Worm (Caenorhabditis elegans) whole organism, late embryonic: ENCODE data around the gene F26A1.8.

Source experiments
- K02D7.2 ChIP-seq: sonication (generic microtip); optimal IDR thresholded peaks from 2 replicates; lab custom pipeline; 2017; ENCODE audit warnings: mild to moderate bottlenecking, missing genetic modification characterization, missing compliant biosample characterization
- ama-1 ChIP-seq: fragments of 150-350 bp; optimal IDR thresholded peaks from 2 replicates; lab custom pipeline; 2014
- ceh-19 ChIP-seq: fragments of 200-800 bp; sonication (Bioruptor generic); optimal IDR thresholded peaks from 2 replicates; lab custom pipeline; 2018; ENCODE audit warnings: mild to moderate bottlenecking, missing genetic modification characterization, missing compliant biosample characterization
- ceh-22 ChIP-seq: sonication (generic microtip); optimal IDR thresholded peaks from 2 replicates; lab custom pipeline; 2017; ENCODE audit warnings: missing biosample characterization, missing genetic modification characterization
- dmd-4 ChIP-seq: sonication (generic microtip); optimal IDR thresholded peaks from 2 replicates; lab custom pipeline; 2016; ENCODE audit warnings: borderline replicate concordance, missing genetic modification characterization, missing compliant biosample characterization
- eyg-1 ChIP-seq: sonication (generic microtip); optimal IDR thresholded peaks from 2 replicates; lab custom pipeline; 2016; ENCODE audit warnings: missing genotype, missing genetic modification characterization, missing compliant biosample characterization
- fax-1 ChIP-seq: sonication (generic microtip); optimal IDR thresholded peaks from 2 replicates; lab custom pipeline; 2016; ENCODE audit warnings: missing genotype, missing genetic modification characterization, missing compliant biosample characterization
- gmeb-2 ChIP-seq: sonication (generic microtip); optimal IDR thresholded peaks from 2 replicates; lab custom pipeline; 2016; ENCODE audit warnings: missing genetic modification characterization, inconsistent platforms, missing compliant biosample characterization
- hlh-30 ChIP-seq: sonication (generic microtip); optimal IDR thresholded peaks from 2 replicates; lab custom pipeline; 2017; ENCODE audit warnings: antibody characterized with exemption, missing genetic modification characterization, missing compliant biosample characterization; ENCODE audit not compliant: insufficient read depth
- nhr-11 ChIP-seq: fragments of 150-350 bp; optimal IDR thresholded peaks from 2 replicates; lab custom pipeline; 2014; ENCODE audit warnings: missing biosample characterization, missing genetic modification characterization
- sdc-2 ChIP-seq: sonication (generic microtip); optimal IDR thresholded peaks from 2 replicates; lab custom pipeline; 2016; ENCODE audit warnings: missing genotype, missing genetic modification characterization, missing compliant biosample characterization
- ttx-3 ChIP-seq: sonication (generic microtip); optimal IDR thresholded peaks from 2 replicates; lab custom pipeline; 2016; ENCODE audit warnings: missing genetic modification reagents, missing genetic modification characterization, missing compliant biosample characterization
- unc-3 ChIP-seq, 2 experiments: fragments of 200-800 bp in 1 of 2; sonication (Bioruptor generic) in 1 of 2; sonication (generic microtip) in 1 of 2; conservative IDR thresholded peaks in 1 of 2; optimal IDR thresholded peaks in 1 of 2; 2 replicates each; pipeline versions ENCODE4 v1.3.6 to Lab custom; 2016 to 2022; ENCODE audit warnings: missing compliant biosample characterization in 2 of 2, missing genetic modification characterization in 2 of 2, missing genetic modification reagents in 1 of 2
- unc-42 ChIP-seq: sonication (generic microtip); optimal IDR thresholded peaks from 2 replicates; lab custom pipeline; 2016; ENCODE audit warnings: missing genotype, missing genetic modification characterization, missing compliant biosample characterization

DNA sequence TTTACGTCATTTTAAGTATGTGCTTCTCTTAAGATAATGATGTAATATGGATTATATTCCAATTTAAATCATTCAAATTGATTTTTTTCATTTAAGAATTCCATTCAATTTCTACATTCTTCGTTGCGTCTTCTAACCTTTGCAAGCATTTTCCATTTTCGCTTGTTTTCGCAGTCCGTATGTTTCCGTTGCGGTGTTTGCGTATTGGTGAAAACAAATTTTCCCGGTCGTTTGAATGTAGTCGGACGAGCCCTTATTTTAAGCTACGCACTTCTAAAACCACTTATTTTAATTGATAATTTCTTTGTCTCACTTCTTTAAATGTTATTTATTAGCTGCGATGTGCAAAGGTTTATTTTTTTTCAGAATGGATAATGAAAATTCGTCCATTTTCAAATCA, 36.3 kb downstream of the F26A1.8 start, which contains the start of gene mel-28:
- no peak for TF ChIP-seq fax-1
- TF ChIP-seq ama-1 (lab: Kevin White, UChicago) = no peak
- no peak for TF ChIP-seq gmeb-2
- TF ChIP-seq sdc-2 (tag; lab: Kevin White, UChicago) = no peak
- TF ChIP-seq unc-42 = no peak
- no peak for TF ChIP-seq K02D7.2
- no peak for TF ChIP-seq unc-3 (GFP tag; conservative IDR thresholded peaks at IDR 0.05; lab: Robert Waterston, UW)
- TF ChIP-seq unc-3 (tag; optimal IDR thresholded peaks at IDR 0.05; lab: Kevin White, UChicago) = no peak
- no peak for TF ChIP-seq ttx-3
- TF ChIP-seq ceh-22 (tag; lab: Kevin White, UChicago) = no peak
- no peak for TF ChIP-seq hlh-30 (tag; lab: Kevin White, UChicago)
- no peak for TF ChIP-seq dmd-4 (tag; lab: Kevin White, UChicago)
- TF ChIP-seq ceh-19 = no peak
- TF ChIP-seq nhr-11 (tag; lab: Kevin White, UChicago) = no peak
- TF ChIP-seq eyg-1 (tag; lab: Kevin White, UChicago) = no peak
